Worm (Caenorhabditis elegans) whole organism, midembryonic: ENCODE data around the gene F41B4.1.

Source experiments
- T22C8.4 ChIP-seq: fragments of 200-800 bp; sonication (Bioruptor generic); IDR thresholded peaks from 2 replicates; pipeline ENCODE4 v1.3.6; 2022; ENCODE audit warnings: missing genetic modification characterization, missing compliant biosample characterization
- cog-1 ChIP-seq: sonication (generic microtip); optimal IDR thresholded peaks from 2 replicates; lab custom pipeline; 2016; ENCODE audit warnings: missing genetic modification characterization, missing compliant biosample characterization
- flt-1 ChIP-seq: fragments of 200-800 bp; sonication (Bioruptor generic); IDR thresholded peaks from 2 replicates; pipeline ENCODE4 v1.3.6; 2022; ENCODE audit warnings: missing genetic modification characterization, missing compliant biosample characterization
- med-1 ChIP-seq: sonication (generic microtip); optimal IDR thresholded peaks from 2 replicates; lab custom pipeline; 2017; ENCODE audit warnings: missing genetic modification characterization, mild to moderate bottlenecking, missing compliant biosample characterization, antibody characterized with exemption, missing genetic modification reagents; ENCODE audit not compliant: insufficient read depth
- ref-1 ChIP-seq: fragments of 200-800 bp; sonication (Bioruptor generic); conservative IDR thresholded peaks from 2 replicates; pipeline ENCODE4 v1.3.6; 2022; ENCODE audit warnings: missing genetic modification reagents, missing genetic modification characterization, missing compliant biosample characterization
- tab-1 ChIP-seq: fragments of 200-800 bp; sonication (Bioruptor generic); IDR thresholded peaks from 2 replicates; pipeline ENCODE4 v1.3.6; 2022; ENCODE audit warnings: missing genetic modification characterization, missing compliant biosample characterization
- ztf-23 ChIP-seq: fragments of 200-800 bp; sonication (Bioruptor generic); IDR thresholded peaks from 2 replicates; pipeline ENCODE4 v1.3.6; 2022; ENCODE audit warnings: missing genetic modification reagents, missing genetic modification characterization, missing compliant biosample characterization
- ztf-29 ChIP-seq: fragments of 200-800 bp; sonication (Bioruptor generic); IDR thresholded peaks from 2 replicates; pipeline ENCODE4 v1.3.6; 2022; ENCODE audit warnings: missing genetic modification reagents, missing genetic modification characterization, missing compliant biosample characterization

ce11 chrX:6853318-6853717 lies 27.7 kb upstream of the F41B4.1 start, which contains the start of gene rig-3:
- TF ChIP-seq ref-1 (GFP tag; lab: Robert Waterston, UW) = no peak
- TF ChIP-seq med-1 (GFP tag; lab: Kevin White, UChicago) = no peak
- TF ChIP-seq flt-1 (GFP tag; lab: Robert Waterston, UW) = no peak
- TF ChIP-seq ztf-23 (GFP tag; lab: Robert Waterston, UW) = no peak
- TF ChIP-seq tab-1 (GFP tag; lab: Robert Waterston, UW) = no peak
- no peak for TF ChIP-seq cog-1 (tag; lab: Kevin White, UChicago)
- TF ChIP-seq ztf-29 (GFP tag; lab: Robert Waterston, UW) = no peak
- no peak for TF ChIP-seq T22C8.4 (GFP tag; lab: Robert Waterston, UW)
